Worm (Caenorhabditis elegans): ENCODE data around the gene F42E8.1.

The F42E8.1 gene

ce11 chrV:13073145-13073544 lies 11.2 kb downstream of the F42E8.1 start:
- TF ChIP-seq dao-5 (tag; optimal IDR thresholded peaks at IDR 0.05) (no peak), W03F9.2 (tag; optimal IDR thresholded peaks at IDR 0.05) (no peak), him-1 (tag; optimal IDR thresholded peaks at IDR 0.05) (no peak)

- TF ChIP-seq dao-5 (tag; optimal IDR thresholded peaks at IDR 0.05): no peak
- TF ChIP-seq him-1 (tag; optimal IDR thresholded peaks at IDR 0.05): no peak
- no peak for TF ChIP-seq W03F9.2 (tag; optimal IDR thresholded peaks at IDR 0.05)
Measured at ce11 chrV:13074148-13074547, 12.2 kb downstream of the F42E8.1 start.

ce11 chrV:13075432-13075831 lies 13.5 kb downstream of the F42E8.1 start:
- TF ChIP-seq dao-5 (tag; optimal IDR thresholded peaks at IDR 0.05): no peak
- no peak for TF ChIP-seq W03F9.2 (tag; optimal IDR thresholded peaks at IDR 0.05)
- no peak for TF ChIP-seq him-1 (tag; optimal IDR thresholded peaks at IDR 0.05)

ce11 chrV:13081197-13081747 lies 19.3 kb downstream of the F42E8.1 start:
- no peak for TF ChIP-seq W03F9.2 (tag; optimal IDR thresholded peaks at IDR 0.05)
- TF ChIP-seq dao-5 (tag; optimal IDR thresholded peaks at IDR 0.05): no peak
- no peak for TF ChIP-seq him-1 (tag; optimal IDR thresholded peaks at IDR 0.05)

ce11 chrV:13082442-13083126 lies 20.6 kb downstream of the F42E8.1 start, which contains the start of gene C34B4.2:
C34B4.2 (plus strand) TSS chrV:13083055.
- no peak for TF ChIP-seq dao-5 (tag; optimal IDR thresholded peaks at IDR 0.05)
- peak; percentile 45 for TF ChIP-seq him-1 (tag; optimal IDR thresholded peaks at IDR 0.05)
- TF ChIP-seq W03F9.2 (tag; optimal IDR thresholded peaks at IDR 0.05): peak; percentile 26

- TF ChIP-seq W03F9.2 (tag; optimal IDR thresholded peaks at IDR 0.05): no peak
- no peak for TF ChIP-seq dao-5 (tag; optimal IDR thresholded peaks at IDR 0.05)
- no peak for TF ChIP-seq him-1 (tag; optimal IDR thresholded peaks at IDR 0.05)
Measured at ce11 chrV:13083751-13084672, 22.1 kb downstream of the F42E8.1 start.

ce11 chrV:13085227-13085640 lies 23.3 kb downstream of the F42E8.1 start:
- TF ChIP-seq dao-5 (tag; optimal IDR thresholded peaks at IDR 0.05) (no peak), W03F9.2 (tag; optimal IDR thresholded peaks at IDR 0.05) (no peak), him-1 (tag; optimal IDR thresholded peaks at IDR 0.05) (no peak)

- peak; percentile 67 for TF ChIP-seq him-1 (tag; optimal IDR thresholded peaks at IDR 0.05)
- peak; percentile 32 for TF ChIP-seq W03F9.2 (tag; optimal IDR thresholded peaks at IDR 0.05)
- TF ChIP-seq dao-5 (tag; optimal IDR thresholded peaks at IDR 0.05): peak; percentile 3
Measured at ce11 chrV:13085917-13086552, 24.1 kb downstream of the F42E8.1 start.

ce11 chrV:13088485-13088884 lies 26.5 kb downstream of the F42E8.1 start:
- no peak for TF ChIP-seq him-1 (tag; optimal IDR thresholded peaks at IDR 0.05)
- TF ChIP-seq dao-5 (tag; optimal IDR thresholded peaks at IDR 0.05): no peak
- TF ChIP-seq W03F9.2 (tag; optimal IDR thresholded peaks at IDR 0.05): no peak

ce11 chrV:13090130-13090770 lies 28.3 kb downstream of the F42E8.1 start, which contains the start of gene C34B4.4:
C34B4.4 (plus strand) TSS chrV:13090405.
- TF ChIP-seq him-1 (tag; optimal IDR thresholded peaks at IDR 0.05): no peak
- no peak for TF ChIP-seq dao-5 (tag; optimal IDR thresholded peaks at IDR 0.05)
- no peak for TF ChIP-seq W03F9.2 (tag; optimal IDR thresholded peaks at IDR 0.05)

- TF ChIP-seq him-1 (tag; optimal IDR thresholded peaks at IDR 0.05): no peak
- no peak for TF ChIP-seq dao-5 (tag; optimal IDR thresholded peaks at IDR 0.05)
- TF ChIP-seq W03F9.2 (tag; optimal IDR thresholded peaks at IDR 0.05): no peak
Measured at ce11 chrV:13092349-13092748, 30.4 kb downstream of the F42E8.1 start, which contains the start of gene lurp-4. lurp-4 (plus strand) TSS chrV:13092649.

ce11 chrV:13095654-13096053 lies 33.7 kb downstream of the F42E8.1 start, which contains the start of gene C34B4.5:
C34B4.5 (plus strand) TSS chrV:13095954.
- no peak for TF ChIP-seq W03F9.2 (tag; optimal IDR thresholded peaks at IDR 0.05)
- no peak for TF ChIP-seq dao-5 (tag; optimal IDR thresholded peaks at IDR 0.05)
- TF ChIP-seq him-1 (tag; optimal IDR thresholded peaks at IDR 0.05): no peak

All from whole organism, L4/young adult.